Fruit fly (Drosophila melanogaster) whole organism, prepupa: ENCODE data around the gene Bx.

Experiments used
- Blimp-1 ChIP-seq: fragments of 200-800 bp; sonication (Bioruptor generic); optimal IDR thresholded peaks from 3 replicates; lab custom pipeline; 2017; ENCODE audit warnings: missing biosample characterization, missing genetic modification characterization, mild to moderate bottlenecking, moderate library complexity, missing genetic modification reagents
- CG10631 ChIP-seq: fragments of 200-800 bp; sonication (Bioruptor generic); optimal IDR thresholded peaks from 2 replicates; lab custom pipeline; 2016; ENCODE audit warnings: missing biosample characterization, missing genetic modification characterization
- CG10669 ChIP-seq: fragments of 200-800 bp; sonication (Bioruptor generic); optimal IDR thresholded peaks from 3 replicates; lab custom pipeline; 2018; ENCODE audit warnings: missing biosample characterization, mild to moderate bottlenecking, missing genetic modification characterization, moderate library complexity
- CG11294 ChIP-seq: fragments of 200-800 bp; sonication (Bioruptor generic); IDR thresholded peaks from 2 replicates; pipeline ENCODE4 v1.3.6; 2022; ENCODE audit warnings: missing biosample characterization, missing genetic modification characterization
- CG11762 ChIP-seq: fragments of 200-800 bp; sonication (Bioruptor generic); optimal IDR thresholded peaks from 3 replicates; lab custom pipeline; 2016; ENCODE audit warnings: missing biosample characterization, missing genetic modification characterization; ENCODE audit not compliant: insufficient read depth
- CG11902 ChIP-seq: fragments of 200-800 bp; sonication (Bioruptor generic); optimal IDR thresholded peaks from 3 replicates; lab custom pipeline; 2016; ENCODE audit warnings: missing biosample characterization, missing genetic modification characterization
- CG16779 ChIP-seq: fragments of 200-800 bp; sonication (Bioruptor generic); optimal IDR thresholded peaks from 3 replicates; lab custom pipeline; 2017; ENCODE audit warnings: missing biosample characterization, mild to moderate bottlenecking, missing genetic modification characterization
- CG3032 ChIP-seq: fragments of 200-800 bp; optimal IDR thresholded peaks from 2 replicates; lab custom pipeline; 2019; ENCODE audit warnings: missing biosample characterization, mild to moderate bottlenecking, missing genetic modification characterization, moderate library complexity
- CG31627 ChIP-seq: fragments of 200-800 bp; sonication (Bioruptor generic); optimal IDR thresholded peaks from 3 replicates; lab custom pipeline; 2016; ENCODE audit warnings: missing biosample characterization, missing genetic modification characterization
- CG32006 ChIP-seq: fragments of 200-800 bp; sonication (Bioruptor generic); optimal IDR thresholded peaks from 3 replicates; lab custom pipeline; 2017; ENCODE audit warnings: missing biosample characterization, mild to moderate bottlenecking, missing genetic modification characterization
- CG34406 ChIP-seq: fragments of 200-800 bp; sonication (Bioruptor generic); optimal IDR thresholded peaks from 3 replicates; lab custom pipeline; 2016; ENCODE audit warnings: missing biosample characterization, missing genetic modification characterization
- CG4318 ChIP-seq: fragments of 200-800 bp; sonication (Bioruptor generic); optimal IDR thresholded peaks from 3 replicates; lab custom pipeline; 2017; ENCODE audit warnings: missing biosample characterization, mild to moderate bottlenecking, missing genetic modification characterization
- CG6163 ChIP-seq: fragments of 200-800 bp; sonication (Bioruptor generic); IDR thresholded peaks from 3 replicates; pipeline ENCODE4 v1.3.6; 2022; ENCODE audit warnings: missing biosample characterization, missing genetic modification characterization
- CG6276 ChIP-seq: fragments of 200-800 bp; sonication (Bioruptor generic); optimal IDR thresholded peaks from 2 replicates; lab custom pipeline; 2017; ENCODE audit warnings: missing biosample characterization, mild to moderate bottlenecking, missing genetic modification characterization
- CG6792 ChIP-seq: fragments of 200-800 bp; sonication (Bioruptor generic); optimal IDR thresholded peaks from 3 replicates; lab custom pipeline; 2016; ENCODE audit warnings: missing biosample characterization, missing genetic modification characterization
- CG6854 ChIP-seq: fragments of 200-800 bp; sonication (Bioruptor generic); optimal IDR thresholded peaks from 2 replicates; lab custom pipeline; 2017; ENCODE audit warnings: missing biosample characterization, mild to moderate bottlenecking, missing genetic modification characterization
- CG7368 ChIP-seq: fragments of 200-800 bp; sonication (Bioruptor generic); optimal IDR thresholded peaks from 3 replicates; lab custom pipeline; 2016; ENCODE audit warnings: missing biosample characterization, missing genetic modification characterization
- CG8119 ChIP-seq: fragments of 200-800 bp; sonication (Bioruptor generic); IDR thresholded peaks from 3 replicates; pipeline ENCODE4 v1.3.6; 2022; ENCODE audit warnings: missing biosample characterization, missing genetic modification characterization
- Eip75B ChIP-seq: fragments of 200-800 bp; sonication (Bioruptor generic); optimal IDR thresholded peaks from 3 replicates; lab custom pipeline; 2016; ENCODE audit warnings: missing biosample characterization, missing genetic modification characterization
- Eip78C ChIP-seq: fragments of 200-800 bp; sonication (Bioruptor generic); peaks from one replicate; lab custom pipeline; 2016; ENCODE audit warnings: missing biosample characterization, missing genetic modification characterization
- Eip93F ChIP-seq: fragments of 200-800 bp; sonication (Bioruptor generic); optimal IDR thresholded peaks from 2 replicates; lab custom pipeline; 2016; ENCODE audit warnings: missing biosample characterization, mild to moderate bottlenecking, missing genetic modification characterization
- Ets21C ChIP-seq: fragments of 200-800 bp; sonication (Bioruptor generic); optimal IDR thresholded peaks from 3 replicates; lab custom pipeline; 2016; ENCODE audit warnings: missing biosample characterization, missing genetic modification characterization
- Ets96B ChIP-seq: fragments of 200-800 bp; optimal IDR thresholded peaks from 2 replicates; lab custom pipeline; 2019; ENCODE audit warnings: missing biosample characterization, mild to moderate bottlenecking, missing genetic modification characterization, moderate library complexity
- Hr38 ChIP-seq: sonication (Bioruptor generic); optimal IDR thresholded peaks from 2 replicates; lab custom pipeline; 2016; ENCODE audit warnings: missing biosample characterization, missing genetic modification characterization
- Hr39 ChIP-seq: fragments of 200-800 bp; sonication (Bioruptor generic); optimal IDR thresholded peaks from 2 replicates; lab custom pipeline; 2016; ENCODE audit warnings: missing biosample characterization, missing genetic modification characterization
- Hr4 ChIP-seq: fragments of 200-800 bp; sonication (Bioruptor generic); optimal IDR thresholded peaks from 3 replicates; lab custom pipeline; 2016; ENCODE audit warnings: missing biosample characterization, missing genetic modification characterization
- Lpt ChIP-seq: fragments of 200-800 bp; sonication (Bioruptor generic); optimal IDR thresholded peaks from 3 replicates; lab custom pipeline; 2016; ENCODE audit warnings: missing biosample characterization, missing genetic modification characterization
- Met ChIP-seq: fragments of 200-800 bp; sonication (Bioruptor generic); optimal IDR thresholded peaks from 3 replicates; lab custom pipeline; 2016; ENCODE audit warnings: missing biosample characterization, missing genetic modification characterization
- OdsH ChIP-seq: fragments of 200-800 bp; sonication (Bioruptor generic); optimal IDR thresholded peaks from 3 replicates; lab custom pipeline; 2016; ENCODE audit warnings: missing biosample characterization, missing genetic modification characterization
- Smox ChIP-seq: fragments of 200-800 bp; sonication (Bioruptor generic); optimal IDR thresholded peaks from 3 replicates; lab custom pipeline; 2016; ENCODE audit warnings: missing biosample characterization, missing genetic modification characterization
- Sox14 ChIP-seq: fragments of 200-800 bp; sonication (Bioruptor generic); optimal IDR thresholded peaks from 3 replicates; lab custom pipeline; 2016; ENCODE audit warnings: missing biosample characterization, missing genetic modification characterization
- Sox15 ChIP-seq: fragments of 200-800 bp; sonication (Bioruptor generic); optimal IDR thresholded peaks from 3 replicates; lab custom pipeline; 2016; ENCODE audit warnings: missing biosample characterization, missing genetic modification characterization
- achi ChIP-seq: fragments of 200-800 bp; sonication (Bioruptor generic); optimal IDR thresholded peaks from 3 replicates; lab custom pipeline; 2016; ENCODE audit warnings: missing biosample characterization, missing genetic modification characterization
- acj6 ChIP-seq: fragments of 200-800 bp; sonication (Bioruptor generic); optimal IDR thresholded peaks from 3 replicates; lab custom pipeline; 2016; ENCODE audit warnings: missing biosample characterization, missing genetic modification characterization
- dac ChIP-seq: fragments of 200-800 bp; sonication (Bioruptor generic); optimal IDR thresholded peaks from 2 replicates; lab custom pipeline; 2017; ENCODE audit warnings: missing biosample characterization, mild to moderate bottlenecking, missing genetic modification characterization
- dsx ChIP-seq: fragments of 200-800 bp; optimal IDR thresholded peaks from 3 replicates; lab custom pipeline; 2019; ENCODE audit warnings: missing biosample characterization, mild to moderate bottlenecking, missing genetic modification characterization, moderate library complexity; ENCODE audit not compliant: poor library complexity, severe bottlenecking
- eg ChIP-seq: fragments of 200-800 bp; sonication (Bioruptor generic); IDR thresholded peaks from 3 replicates; pipeline ENCODE4 v1.3.6; 2022; ENCODE audit warnings: missing biosample characterization, missing genetic modification characterization
- esn ChIP-seq: fragments of 200-800 bp; sonication (Bioruptor generic); optimal IDR thresholded peaks from 2 replicates; lab custom pipeline; 2016; ENCODE audit warnings: missing biosample characterization, mild to moderate bottlenecking, missing genetic modification characterization, moderate library complexity
- fd59A ChIP-seq: fragments of 200-800 bp; sonication (Bioruptor generic); optimal IDR thresholded peaks from 2 replicates; lab custom pipeline; 2017; ENCODE audit warnings: missing biosample characterization, mild to moderate bottlenecking, missing genetic modification characterization, missing genetic modification reagents
- fkh ChIP-seq: fragments of 200-800 bp; sonication (Bioruptor generic); optimal IDR thresholded peaks from 3 replicates; lab custom pipeline; 2017; ENCODE audit warnings: missing biosample characterization, mild to moderate bottlenecking, missing genetic modification characterization, moderate library complexity
- lz ChIP-seq: fragments of 200-800 bp; sonication (Bioruptor generic); optimal IDR thresholded peaks from 3 replicates; lab custom pipeline; 2016; ENCODE audit warnings: missing biosample characterization, missing genetic modification characterization
- net ChIP-seq: fragments of 200-800 bp; sonication (Bioruptor generic); optimal IDR thresholded peaks from 3 replicates; lab custom pipeline; 2016; ENCODE audit warnings: missing biosample characterization, missing genetic modification characterization
- pdm3 ChIP-seq: fragments of 200-800 bp; sonication (Bioruptor generic); optimal IDR thresholded peaks from 3 replicates; lab custom pipeline; 2016; ENCODE audit warnings: missing biosample characterization, missing genetic modification characterization
- spab ChIP-seq: fragments of 200-800 bp; sonication (Bioruptor generic); optimal IDR thresholded peaks from 2 replicates; lab custom pipeline; 2017; ENCODE audit warnings: missing biosample characterization, mild to moderate bottlenecking, missing genetic modification characterization, missing genetic modification reagents
- svp ChIP-seq: fragments of 200-800 bp; sonication (Bioruptor generic); peaks from one replicate; lab custom pipeline; 2016; ENCODE audit warnings: missing biosample characterization, missing genetic modification characterization
- topi ChIP-seq: fragments of 200-800 bp; sonication (Bioruptor generic); optimal IDR thresholded peaks from 3 replicates; lab custom pipeline; 2016; ENCODE audit warnings: missing biosample characterization, missing genetic modification characterization

Bx gene

dm6 chrX:18504948-18505597 lies 10.2 kb upstream of the Bx start, which contains the start of gene Wnt5 (continued):
- TF ChIP-seq net (GFP tag; lab: Kevin White, UChicago) (no peak), CG7368 (GFP tag; lab: Kevin White, UChicago) (no peak), Sox14 (GFP tag; lab: Kevin White, UChicago) (no peak), CG6792 (GFP tag; lab: Kevin White, UChicago) (no peak), CG16779 (tag; lab: Kevin White, UChicago) (no peak), dac (no peak), dsx (GFP tag; lab: Kevin White, UChicago) (peak; percentile 42), acj6 (no peak), CG6276 (GFP tag; lab: Kevin White, UChicago) (no peak), fkh (no peak), OdsH (no peak), CG6854 (GFP tag; lab: Kevin White, UChicago) (peak; percentile 11), Hr39 (GFP tag; lab: Kevin White, UChicago) (no peak), CG11902 (GFP tag; lab: Kevin White, UChicago) (no peak), Smox (GFP tag; lab: Kevin White, UChicago) (no peak), eg (no peak; the same call in 2 of the 3 replicates), Ets21C (GFP tag; lab: Kevin White, UChicago) (no peak), CG10669 (no peak), CG31627 (no peak), CG8119 (peak; percentile 43; the same call in 1 of the 3 replicates), CG10631 (GFP tag; lab: Kevin White, UChicago) (no peak), Eip93F (no peak), CG3032 (tag; lab: Kevin White, UChicago) (no peak), esn (GFP tag; lab: Kevin White, UChicago) (no peak), Eip75B (no peak)

dm6 chrX:18506639-18507528 lies 8.3 kb upstream of the Bx start:
- TF ChIP-seq Sox14 (GFP tag; lab: Kevin White, UChicago) (peak; percentile 64), CG11762 (GFP tag; lab: Kevin White, UChicago) (peak; percentile 67), Ets96B (peak; percentile 57), CG32006 (peak; percentile 70), Sox15 (GFP tag; lab: Kevin White, UChicago) (peak; percentile 22), spab (GFP tag; lab: Kevin White, UChicago) (peak; percentile 52), Hr4 (GFP tag; lab: Kevin White, UChicago) (peak; percentile 67), svp (no peak), Eip78C (GFP tag; lab: Kevin White, UChicago) (peak; percentile 95), Blimp-1 (no peak), topi (GFP tag; lab: Kevin White, UChicago) (peak; percentile 80), CG7368 (GFP tag; lab: Kevin White, UChicago) (peak; percentile 69), fd59A (GFP tag; lab: Kevin White, UChicago) (peak; percentile 41), dac (peak; percentile 66), CG11294 (peak; percentile 56; the same call in 1 of the 2 replicates), CG4318 (GFP tag; lab: Kevin White, UChicago) (no peak), CG34406 (GFP tag; lab: Kevin White, UChicago) (peak; percentile 68), lz (GFP tag; lab: Kevin White, UChicago) (peak; percentile 71), CG6792 (GFP tag; lab: Kevin White, UChicago) (peak; percentile 61), CG8119 (peak; percentile 84), Met (GFP tag; lab: Kevin White, UChicago) (peak; percentile 83), Smox (GFP tag; lab: Kevin White, UChicago) (peak; percentile 67), CG10669 (peak; percentile 73), Eip75B (peak; percentile 70), CG6854 (GFP tag; lab: Kevin White, UChicago) (no peak), CG11902 (GFP tag; lab: Kevin White, UChicago) (peak; percentile 52), achi (GFP tag; lab: Kevin White, UChicago) (peak; percentile 67), acj6 (peak; percentile 65), CG6163 (GFP tag; lab: Robert Waterston, UW) (peak; percentile 91), Lpt (GFP tag; lab: Kevin White, UChicago) (peak; percentile 27), Hr38 (GFP tag; lab: Kevin White, UChicago) (no peak), pdm3 (GFP tag; lab: Kevin White, UChicago) (peak; percentile 74)
